Worm (Caenorhabditis elegans) whole organism, L4 larva: ENCODE measurements around the gene Y55B1AR.4.
"Not testable (repeated sequence)": the region's sequence is repeated elsewhere in the genome, so short reads cannot be mapped to it uniquely, and the experiment has no call there.

Source experiments
- D1046.2 ChIP-seq: fragments of 200-800 bp; sonication (Bioruptor generic); IDR thresholded peaks from 2 replicates; pipeline ENCODE4 v1.3.6; 2022; ENCODE audit warnings: missing genetic modification characterization, missing compliant biosample characterization
- F26F4.8 ChIP-seq: fragments of 200-800 bp; sonication (Bioruptor generic); conservative IDR thresholded peaks from 2 replicates; pipeline ENCODE4 v1.3.6; 2022; ENCODE audit warnings: missing genetic modification characterization, missing compliant biosample characterization
- F44E2.7 ChIP-seq: fragments of 200-800 bp; sonication (Bioruptor generic); IDR thresholded peaks from 2 replicates; pipeline ENCODE4 v2.1.2; 2022; ENCODE audit warnings: missing genetic modification characterization, missing compliant biosample characterization
- T26A8.4 ChIP-seq: fragments of 200-800 bp; sonication (Bioruptor generic); IDR thresholded peaks from 2 replicates; pipeline ENCODE4 v1.3.6; 2022; ENCODE audit warnings: missing genetic modification characterization, missing compliant biosample characterization
- Y105C5A.15 ChIP-seq: fragments of 200-800 bp; sonication (Bioruptor generic); IDR thresholded peaks from 2 replicates; pipeline ENCODE4 v1.3.6; 2022; ENCODE audit warnings: missing genetic modification characterization, missing compliant biosample characterization
- Y48G9A.11 ChIP-seq: fragments of 200-800 bp; sonication (Bioruptor generic); IDR thresholded peaks from 2 replicates; pipeline ENCODE4 v1.3.6; 2022; ENCODE audit warnings: missing genetic modification reagents, missing genetic modification characterization, missing compliant biosample characterization
- aha-1 ChIP-seq: fragments of 150-350 bp; peaks from one replicate; lab custom pipeline; 2014; ENCODE audit warnings: missing biosample characterization, missing genetic modification characterization
- arid-1 ChIP-seq: fragments of 200-800 bp; sonication (Bioruptor generic); conservative IDR thresholded peaks from 2 replicates; pipeline ENCODE4 v1.3.6; 2022; ENCODE audit warnings: missing genetic modification reagents, missing genetic modification characterization, missing compliant biosample characterization
- ceh-20 ChIP-seq: fragments of 200-800 bp; sonication (Bioruptor generic); IDR thresholded peaks from 2 replicates; pipeline ENCODE4 v1.3.6; 2022; ENCODE audit warnings: missing genetic modification reagents, missing genetic modification characterization, missing compliant biosample characterization
- daf-19 ChIP-seq: fragments of 200-800 bp; sonication (Bioruptor generic); conservative IDR thresholded peaks from 2 replicates; pipeline ENCODE4 v1.3.6; 2022; ENCODE audit warnings: missing genetic modification characterization, missing compliant biosample characterization
- dmd-8 ChIP-seq: fragments of 200-800 bp; sonication (Bioruptor generic); IDR thresholded peaks from 2 replicates; pipeline ENCODE4 v1.3.6; 2022; ENCODE audit warnings: missing genetic modification characterization, missing compliant biosample characterization
- egl-43 ChIP-seq: fragments of 200-800 bp; sonication (Bioruptor generic); IDR thresholded peaks from 2 replicates; pipeline ENCODE4 v1.3.6; 2022; ENCODE audit warnings: missing genetic modification reagents, missing genetic modification characterization, missing compliant biosample characterization
- hif-1 ChIP-seq, 2 experiments: sonication (generic microtip); optimal IDR thresholded peaks; 2 replicates each; lab custom pipeline; 2016 to 2017; ENCODE audit warnings: missing compliant biosample characterization in 2 of 2, missing genetic modification characterization in 2 of 2, missing genetic modification reagents in 2 of 2, missing genotype in 2 of 2, mild to moderate bottlenecking in 1 of 2
- hlh-11 ChIP-seq: fragments of 200-800 bp; sonication (Bioruptor generic); optimal IDR thresholded peaks from 2 replicates; lab custom pipeline; 2018; ENCODE audit warnings: mild to moderate bottlenecking, missing genetic modification characterization, missing compliant biosample characterization
- hmg-1.1 ChIP-seq: fragments of 200-800 bp; sonication (Bioruptor generic); IDR thresholded peaks from 2 replicates; pipeline ENCODE4 v1.3.6; 2022; ENCODE audit warnings: missing genetic modification reagents, missing genetic modification characterization, missing compliant biosample characterization
- jun-1 ChIP-seq: fragments of 150-350 bp; optimal IDR thresholded peaks from 2 replicates; lab custom pipeline; 2014; ENCODE audit warnings: missing biosample characterization, missing genetic modification reagents, missing genetic modification characterization
- lim-7 ChIP-seq: fragments of 200-800 bp; sonication (Bioruptor generic); IDR thresholded peaks from 2 replicates; pipeline ENCODE4 v1.3.6; 2022; ENCODE audit warnings: missing genetic modification characterization, missing compliant biosample characterization
- lin-38 ChIP-seq: fragments of 200-800 bp; sonication (Bioruptor generic); IDR thresholded peaks from 2 replicates; pipeline ENCODE4 v1.3.6; 2022; ENCODE audit warnings: missing genetic modification reagents, missing genetic modification characterization, missing compliant biosample characterization
- lsy-2 ChIP-seq, 2 experiments: fragments of 150-350 bp in 1 of 2; sonication (generic microtip) in 1 of 2; optimal IDR thresholded peaks; 2 replicates each; lab custom pipeline; 2014 to 2017; ENCODE audit warnings: missing biosample characterization in 2 of 2, missing genetic modification characterization in 2 of 2
- mes-2 ChIP-seq: sonication (generic microtip); optimal IDR thresholded peaks from 2 replicates; lab custom pipeline; 2016; ENCODE audit warnings: missing genotype, mild to moderate bottlenecking, missing genetic modification characterization, missing compliant biosample characterization; ENCODE audit not compliant: poor library complexity, severe bottlenecking
- nhr-6 ChIP-seq: fragments of 150-350 bp; optimal IDR thresholded peaks from 2 replicates; lab custom pipeline; 2014; ENCODE audit warnings: missing biosample characterization, missing genetic modification characterization
- nhr-77 ChIP-seq: fragments of 150-350 bp; optimal IDR thresholded peaks from 2 replicates; lab custom pipeline; 2014; ENCODE audit warnings: missing biosample characterization, missing genetic modification characterization
- pha-4 ChIP-seq, 2 experiments: fragments of 150-350 bp in 1 of 2; fragments of 200-800 bp in 1 of 2; sonication (Bioruptor generic) in 1 of 2; IDR thresholded peaks in 1 of 2; optimal IDR thresholded peaks in 1 of 2; 2 replicates each; pipeline versions ENCODE4 v1.3.6 to Lab custom; 2014 to 2022; ENCODE audit warnings: missing genetic modification characterization in 2 of 2, missing genetic modification reagents in 2 of 2, missing biosample characterization in 1 of 2, missing compliant biosample characterization in 1 of 2
- pqm-1 ChIP-seq: sonication (generic microtip); optimal IDR thresholded peaks from 2 replicates; lab custom pipeline; 2017; ENCODE audit warnings: missing biosample characterization, missing genetic modification characterization
- saeg-2 ChIP-seq: fragments of 200-800 bp; sonication (Bioruptor generic); IDR thresholded peaks from 2 replicates; pipeline ENCODE4 v1.3.6; 2022; ENCODE audit warnings: missing genetic modification reagents, missing genetic modification characterization, missing compliant biosample characterization
- snpc-1.2 ChIP-seq: fragments of 200-800 bp; sonication (Bioruptor generic); IDR thresholded peaks from 2 replicates; pipeline ENCODE4 v1.3.6; 2022; ENCODE audit warnings: missing genetic modification reagents, missing genetic modification characterization, missing compliant biosample characterization
- spr-1 ChIP-seq: sonication (generic microtip); optimal IDR thresholded peaks from 2 replicates; lab custom pipeline; 2016; ENCODE audit warnings: mild to moderate bottlenecking, missing genetic modification characterization, missing compliant biosample characterization
- tra-1 ChIP-seq: fragments of 200-800 bp; sonication (Bioruptor generic); IDR thresholded peaks from 2 replicates; pipeline ENCODE4 v1.3.6; 2022; ENCODE audit warnings: missing genetic modification reagents, missing genetic modification characterization, missing compliant biosample characterization
- unc-62 ChIP-seq, 3 experiments: fragments of 150-350 bp in 1 of 3; sonication (generic microtip); optimal IDR thresholded peaks in 2 of 3; peaks in 1 of 3; 1 replicate in 1 of 3; 2 replicates in 2 of 3; lab custom pipeline; 2014 to 2017; ENCODE audit warnings: missing biosample characterization in 3 of 3, missing genetic modification characterization in 3 of 3, missing genetic modification reagents in 3 of 3, missing genotype in 1 of 3
- vab-7 ChIP-seq: fragments of 200-800 bp; sonication (Bioruptor generic); IDR thresholded peaks from 2 replicates; pipeline ENCODE4 v1.3.6; 2022; ENCODE audit warnings: missing genetic modification reagents, missing genetic modification characterization, missing compliant biosample characterization

Gene Y55B1AR.4

ce11 chrIII:634618-635017, 29.3 kb upstream of the Y55B1AR.4 start, which contains the start of gene fem-2 (continued):
- TF ChIP-seq lsy-2 (tag; optimal IDR thresholded peaks at IDR 0.05; lab: Kevin White, UChicago) (peak in 1 of 2 experiments; percentile 58), hmg-1.1 (GFP tag; lab: Robert Waterston, UW) (peak; percentile 33; the same call in 1 of the 2 replicates), lim-7 (no peak)

DNA sequence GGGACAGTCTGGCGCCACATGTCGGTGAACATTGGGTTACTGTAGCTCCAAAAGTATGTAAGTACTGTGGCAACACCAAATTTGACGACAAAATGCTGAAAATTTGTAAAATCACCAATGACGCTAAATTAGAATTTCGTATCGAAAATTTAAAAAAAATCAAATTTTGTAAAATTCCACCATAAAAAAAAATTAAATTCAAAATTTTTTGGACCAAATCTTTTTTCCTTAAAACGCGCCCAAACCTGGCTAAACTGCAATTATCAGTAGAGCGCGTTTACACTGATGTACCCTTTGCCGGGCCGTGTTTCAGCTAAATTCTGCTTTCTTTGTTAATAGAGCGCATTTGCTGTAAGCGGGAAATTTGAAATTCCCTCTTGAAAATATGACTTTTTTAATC, 26.1 kb upstream of the Y55B1AR.4 start, which contains the start of gene T19C3.6:
Gene T19C3.6, minus strand, starts transcription at position 101 of the 400 bp plus-strand sequence.
- no peak for TF ChIP-seq saeg-2 (GFP tag; lab: Robert Waterston, UW)
- peak; percentile 72 for TF ChIP-seq lin-38 (GFP tag; lab: Robert Waterston, UW)

DNA sequence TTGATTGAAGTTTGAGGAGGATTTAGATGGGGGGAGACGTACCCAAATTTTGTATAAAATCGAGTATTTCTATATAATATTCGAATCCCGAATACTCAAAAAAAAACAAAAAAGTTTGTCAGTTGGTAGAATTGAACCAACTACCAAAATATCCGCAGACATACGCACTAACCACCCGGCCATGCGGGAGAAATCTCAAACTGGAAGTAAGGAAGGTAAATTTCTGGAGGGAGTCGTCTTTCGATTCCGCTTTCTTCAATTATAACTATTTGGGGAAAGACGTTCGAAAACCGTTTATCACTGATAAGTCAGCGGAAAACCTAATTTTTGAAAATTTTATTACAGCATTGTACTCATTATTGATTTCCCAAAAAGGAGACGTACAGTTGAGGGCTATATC, 23.6 kb upstream of the Y55B1AR.4 start:
- TF ChIP-seq arid-1 (GFP tag; lab: Robert Waterston, UW) = peak; percentile 66; the same call in 1 of the 2 replicates
- TF ChIP-seq tra-1 = 0 out of 2 replicates have a peak, but pooled peaks have one; percentile 45
- TF ChIP-seq Y105C5A.15 (GFP tag; lab: Robert Waterston, UW) = 0 out of 2 replicates have a peak, but pooled peaks have one; percentile 58
- 0 out of 2 replicates have a peak, but pooled peaks have one; percentile 25 for TF ChIP-seq ceh-20 (GFP tag; lab: Robert Waterston, UW)
- TF ChIP-seq Y48G9A.11 (GFP tag; lab: Robert Waterston, UW) = peak; percentile 57; the same call in 1 of the 2 replicates
- peak; percentile 76 for TF ChIP-seq dmd-8 (GFP tag; lab: Robert Waterston, UW)
- TF ChIP-seq egl-43 (GFP tag; lab: Robert Waterston, UW) = peak; percentile 72
- 0 out of 2 replicates have a peak, but pooled peaks have one; percentile 36 for TF ChIP-seq T26A8.4 (GFP tag; lab: Robert Waterston, UW)
- TF ChIP-seq lim-7 = peak; percentile 71
- TF ChIP-seq vab-7 (GFP tag; lab: Robert Waterston, UW) = peak; percentile 59; the same call in 1 of the 2 replicates
- peak; percentile 63; the same call in 1 of the 2 replicates for TF ChIP-seq D1046.2 (GFP tag; lab: Robert Waterston, UW)
- 0 out of 2 replicates have a peak, but pooled peaks have one; percentile 57 for TF ChIP-seq F44E2.7
- peak; percentile 61; the same call in 1 of the 2 replicates for TF ChIP-seq pha-4 (GFP tag; IDR thresholded peaks at IDR 0.05; lab: Robert Waterston, UW)
- not testable (repeated sequence) for TF ChIP-seq pha-4 (tag; optimal IDR thresholded peaks at IDR 0.05; lab: Kevin White, UChicago)
- peak; percentile 63 for TF ChIP-seq snpc-1.2
- TF ChIP-seq lin-38 (GFP tag; lab: Robert Waterston, UW) = peak; percentile 66
- peak; percentile 48; the same call in 1 of the 2 replicates for TF ChIP-seq hmg-1.1 (GFP tag; lab: Robert Waterston, UW)
- TF ChIP-seq mes-2 (tag; lab: Kevin White, UChicago) = peak; percentile 31
- 0 out of 2 replicates have a peak, but pooled peaks have one; percentile 69 for TF ChIP-seq F26F4.8 (GFP tag; lab: Robert Waterston, UW)

DNA sequence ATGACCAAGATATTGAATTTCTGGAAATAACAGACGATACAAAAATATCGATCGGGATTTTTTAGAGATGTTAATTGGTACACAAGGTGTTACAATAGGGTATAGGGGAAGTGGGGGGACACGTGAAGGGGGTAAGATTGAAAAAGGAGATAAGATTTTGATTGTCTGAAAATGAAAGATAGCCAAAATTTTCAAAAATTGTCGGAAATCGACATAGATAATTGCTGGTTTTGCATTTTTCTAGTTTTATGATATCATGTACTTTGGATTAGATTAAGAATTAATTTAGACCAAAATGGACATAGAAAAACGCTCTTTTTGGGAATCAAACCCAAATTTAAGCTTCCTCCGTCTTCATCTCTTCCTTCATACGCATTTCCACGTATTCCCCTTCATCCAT, 22.5 kb upstream of the Y55B1AR.4 start, which contains the start of gene T19C3.5:
Gene T19C3.5, minus strand, starts transcription at position 101 of the 400 bp plus-strand sequence.
- TF ChIP-seq F26F4.8 (GFP tag; lab: Robert Waterston, UW) (no peak), nhr-77 (tag; lab: Kevin White, UChicago) (no peak), hlh-11 (no peak), pqm-1 (tag; lab: Kevin White, UChicago) (no peak), hif-1 (tag; optimal IDR thresholded peaks at IDR 0.05; lab: Kevin White, UChicago) (no peak), jun-1 (tag; lab: Kevin White, UChicago) (no peak), nhr-6 (tag; lab: Kevin White, UChicago) (no peak), daf-19 (no peak), spr-1 (tag; lab: Kevin White, UChicago) (no peak)

- TF ChIP-seq aha-1 (tag; lab: Kevin White, UChicago) (peak; percentile 56), unc-62 (GFP tag; optimal IDR thresholded peaks at IDR 0.05 in 1 of 2; lab: Kevin White, UChicago) (no peak), unc-62 (tag; optimal IDR thresholded peaks at IDR 0.05; lab: Kevin White, UChicago) (no peak)
These were observed 20.8 kb upstream of the Y55B1AR.4 start for ce11 chrIII:626091-626490.
